Worm (Caenorhabditis elegans): ENCODE results near the gene cyp-33C9.

- TF ChIP-seq unc-62 (GFP tag; optimal IDR thresholded peaks at IDR 0.05): no peak
- no peak for TF ChIP-seq zag-1 (tag; optimal IDR thresholded peaks at IDR 0.05)
- no peak for TF ChIP-seq R02D3.7 (tag; optimal IDR thresholded peaks at IDR 0.05)
- no peak for TF ChIP-seq nhr-12 (tag; optimal IDR thresholded peaks at IDR 0.05)
- TF ChIP-seq sma-3 (GFP tag; optimal IDR thresholded peaks at IDR 0.05): no peak
- no peak for TF ChIP-seq unc-39 (tag; optimal IDR thresholded peaks at IDR 0.05)
- no peak for TF ChIP-seq nhr-6 (tag; optimal IDR thresholded peaks at IDR 0.05)
- TF ChIP-seq sem-4 (tag; optimal IDR thresholded peaks at IDR 0.05): no peak
- TF ChIP-seq lin-13 (GFP tag; optimal IDR thresholded peaks at IDR 0.05): no peak
- TF ChIP-seq mbf-1 (tag; optimal IDR thresholded peaks at IDR 0.05): no peak
- TF ChIP-seq lsy-2 (tag; optimal IDR thresholded peaks at IDR 0.05): no peak
- TF ChIP-seq aly-2 (tag; optimal IDR thresholded peaks at IDR 0.05): no peak
- TF ChIP-seq ama-1 (optimal IDR thresholded peaks at IDR 0.05): no peak
- no peak for TF ChIP-seq lin-39 (tag; optimal IDR thresholded peaks at IDR 0.05)
Measured at ce11 chrV:3081471-3081870, 12.9 kb downstream of the cyp-33C9 start, which contains the start of gene srt-7.

Data from whole organism, L2 larva.